Fruit fly (Drosophila melanogaster): ENCODE results near the gene Pomp.

Gene Pomp

DNA sequence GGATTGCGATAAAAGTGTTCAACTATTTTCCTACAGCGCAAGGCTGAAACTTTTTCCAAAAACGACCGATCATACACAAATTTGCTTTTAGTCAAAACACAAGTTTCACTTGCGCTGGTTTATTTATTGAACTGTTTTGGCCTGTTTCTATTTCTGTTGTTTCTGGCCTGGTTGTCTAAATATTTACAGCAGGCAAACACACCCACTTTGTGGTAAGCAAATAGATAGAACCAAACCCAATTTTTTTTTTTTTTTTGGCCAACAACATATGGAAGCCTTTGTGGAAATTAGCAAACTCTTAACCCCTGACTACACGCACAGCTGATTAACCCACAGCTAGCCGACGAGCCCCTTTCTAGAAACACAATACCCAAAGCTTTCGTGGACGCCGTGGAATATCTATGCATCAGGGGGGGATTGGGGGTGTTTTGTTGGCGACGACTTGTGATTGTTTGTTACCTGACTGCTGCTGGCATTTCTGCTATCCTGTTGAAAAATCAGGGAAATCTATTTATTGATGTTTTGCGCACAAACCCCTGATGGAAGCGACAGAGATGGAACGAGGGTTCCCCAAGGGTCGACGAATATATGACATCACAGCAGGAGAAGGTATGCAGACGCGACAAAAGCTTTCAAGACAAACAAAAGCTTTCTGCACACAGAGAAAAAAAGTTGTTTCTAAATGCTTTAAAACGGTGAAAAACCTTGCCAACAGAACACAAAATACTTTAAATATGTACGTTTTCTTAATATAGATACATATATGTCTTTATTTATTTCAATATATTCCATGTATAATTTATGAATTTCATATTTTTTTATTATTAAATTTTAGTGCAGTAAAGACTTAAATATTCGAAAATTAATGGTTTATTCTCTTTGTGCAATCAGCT lies 20.4 kb downstream of the Pomp start (continued):
- TF ChIP-seq CG9817 (tag; optimal IDR thresholded peaks at IDR 0.05) (peak; percentile 47), scrt (GFP tag; optimal IDR thresholded peaks at IDR 0.05) (peak; percentile 59), CG12071 (GFP tag; optimal IDR thresholded peaks at IDR 0.05) (peak; percentile 65), E2f2 (GFP tag; IDR thresholded peaks at IDR 0.05) (peak; percentile 42), Eip74EF (GFP tag; optimal IDR thresholded peaks at IDR 0.05) (peak in 1 of 2 experiments; percentile 13), CG3847 (GFP tag; IDR thresholded peaks at IDR 0.05) (peak; percentile 56), gsb-n (tag; optimal IDR thresholded peaks at IDR 0.05) (no peak), CG13424 (tag; optimal IDR thresholded peaks at IDR 0.05) (peak; percentile 55), Dek (tag; optimal IDR thresholded peaks at IDR 0.05) (peak; percentile 44), prd (optimal IDR thresholded peaks at IDR 0.05) (no peak), prd (GFP tag; IDR thresholded peaks at IDR 0.05) (peak; percentile 54; the same call in 2 of the 3 replicates), CG9215 (GFP tag; IDR thresholded peaks at IDR 0.05) (peak; percentile 36; the same call in 1 of the 2 replicates), Med (GFP tag) (peak; percentile 88), Optix (GFP tag; IDR thresholded peaks at IDR 0.05) (0 out of 3 replicates have a peak, but pooled peaks have one; percentile 10), CG2199 (GFP tag; IDR thresholded peaks at IDR 0.05) (0 out of 3 replicates have a peak, but pooled peaks have one; percentile 51), CG13296 (GFP tag; optimal IDR thresholded peaks at IDR 0.05) (peak; percentile 51), Gug (GFP tag; IDR thresholded peaks at IDR 0.05) (no peak), PHDP (tag; optimal IDR thresholded peaks at IDR 0.05) (peak; percentile 66), ind (GFP tag; optimal IDR thresholded peaks at IDR 0.05) (peak; percentile 34), CG4617 (GFP tag; optimal IDR thresholded peaks at IDR 0.05; ENCODE audit: borderline replicate concordance) (no peak), CG14441 (GFP tag; IDR thresholded peaks at IDR 0.05) (no peak), slp2 (GFP tag; optimal IDR thresholded peaks at IDR 0.05) (no peak), esg (GFP tag; conservative IDR thresholded peaks at IDR 0.05) (peak; percentile 53), gce (GFP tag; IDR thresholded peaks at IDR 0.05) (no peak), hkb (optimal IDR thresholded peaks at IDR 0.05) (no peak), hkb (GFP tag; IDR thresholded peaks at IDR 0.05) (peak; percentile 65), CG10209 (GFP tag; optimal IDR thresholded peaks at IDR 0.05) (peak; percentile 37), oc (tag; optimal IDR thresholded peaks at IDR 0.05) (no peak), cg (GFP tag; optimal IDR thresholded peaks at IDR 0.05) (no peak), CG9727 (GFP tag; optimal IDR thresholded peaks at IDR 0.05) (peak; percentile 58), CG6813 (GFP tag; optimal IDR thresholded peaks at IDR 0.05) (peak; percentile 73), CG14014 (GFP tag; IDR thresholded peaks at IDR 0.05) (peak; percentile 52), cad (GFP tag; optimal IDR thresholded peaks at IDR 0.05) (no peak), ara (GFP tag; IDR thresholded peaks at IDR 0.05) (no peak), CG15601 (tag; optimal IDR thresholded peaks at IDR 0.05) (peak; percentile 49), peb (GFP tag; IDR thresholded peaks at IDR 0.05) (no peak), CG9876 (GFP tag; optimal IDR thresholded peaks at IDR 0.05) (no peak), jing (GFP tag; optimal IDR thresholded peaks at IDR 0.05) (no peak), CG13287 (GFP tag; IDR thresholded peaks at IDR 0.05; ENCODE audit: partially characterized antibody) (0 out of 2 replicates have a peak, but pooled peaks have one; percentile 6), CG17328 (GFP tag; IDR thresholded peaks at IDR 0.05) (peak; percentile 41), CG8290 (GFP tag; optimal IDR thresholded peaks at IDR 0.05) (no peak), CG8290 (tag; optimal IDR thresholded peaks at IDR 0.05) (peak in 1 of 2 experiments; percentile 4), gsb (GFP tag; IDR thresholded peaks at IDR 0.05) (peak; percentile 22; the same call in 1 of the 2 replicates), CG3726 (GFP tag; IDR thresholded peaks at IDR 0.05) (0 out of 3 replicates have a peak, but pooled peaks have one; percentile 12), CG1792 (GFP tag; optimal IDR thresholded peaks at IDR 0.05) (peak; percentile 17), CG4404 (GFP tag; IDR thresholded peaks at IDR 0.05) (no peak), sna (GFP tag; IDR thresholded peaks at IDR 0.05; ENCODE audit: partially characterized antibody) (0 out of 2 replicates have a peak, but pooled peaks have one; percentile 18), Lpt (GFP tag; optimal IDR thresholded peaks at IDR 0.05) (no peak), CG8388 (GFP tag; optimal IDR thresholded peaks at IDR 0.05) (peak; percentile 1)
